Worm (Caenorhabditis elegans) whole organism, mixed stage, embryonic: ENCODE measurements around the gene C05D12.1.

Experiments
- M03D4.4 ChIP-seq: sonication (generic microtip); optimal IDR thresholded peaks from 2 replicates; lab custom pipeline; 2017; ENCODE audit warnings: mild to moderate bottlenecking, missing genetic modification characterization, missing compliant biosample characterization
- blmp-1 ChIP-seq: fragments of 150-350 bp; optimal IDR thresholded peaks from 2 replicates; lab custom pipeline; 2014; ENCODE audit warnings: missing biosample characterization, missing genetic modification characterization
- ceh-39 ChIP-seq: fragments of 150-350 bp; optimal IDR thresholded peaks from 2 replicates; lab custom pipeline; 2014; ENCODE audit warnings: missing biosample characterization, missing genetic modification characterization
- ceh-43 ChIP-seq: fragments of 200-800 bp; sonication (Bioruptor generic); optimal IDR thresholded peaks from 2 replicates; lab custom pipeline; 2018; ENCODE audit warnings: mild to moderate bottlenecking, missing genetic modification characterization, moderate library complexity, missing compliant biosample characterization
- ces-1 ChIP-seq: fragments of 150-350 bp; optimal IDR thresholded peaks from 2 replicates; lab custom pipeline; 2014; ENCODE audit warnings: missing biosample characterization, missing genetic modification reagents, missing genetic modification characterization
- cnd-1 ChIP-seq: fragments of 200-800 bp; sonication (Bioruptor generic); optimal IDR thresholded peaks from 2 replicates; lab custom pipeline; 2018; ENCODE audit warnings: mild to moderate bottlenecking, missing genetic modification characterization, missing compliant biosample characterization
- elt-1 ChIP-seq: sonication (generic microtip); optimal IDR thresholded peaks from 2 replicates; lab custom pipeline; 2017; ENCODE audit warnings: missing genetic modification characterization, mild to moderate bottlenecking, missing compliant biosample characterization, antibody characterized with exemption, moderate library complexity, borderline replicate concordance; ENCODE audit not compliant: insufficient read depth
- elt-3 ChIP-seq: fragments of 150-350 bp; optimal IDR thresholded peaks from 2 replicates; lab custom pipeline; 2014; ENCODE audit warnings: missing biosample characterization, missing genetic modification characterization
- flh-1 ChIP-seq: fragments of 200-800 bp; sonication (Bioruptor generic); optimal IDR thresholded peaks from 2 replicates; lab custom pipeline; 2018; ENCODE audit warnings: mild to moderate bottlenecking, missing genetic modification characterization, moderate library complexity, missing compliant biosample characterization
- ham-2 ChIP-seq: fragments of 200-800 bp; sonication (Bioruptor generic); optimal IDR thresholded peaks from 2 replicates; lab custom pipeline; 2018; ENCODE audit warnings: mild to moderate bottlenecking, missing genetic modification characterization, missing compliant biosample characterization
- hlh-1 ChIP-seq: fragments of 150-350 bp; optimal IDR thresholded peaks from 2 replicates; lab custom pipeline; 2014; ENCODE audit warnings: missing biosample characterization, missing genetic modification reagents, missing genetic modification characterization
- lin-13 ChIP-seq: fragments of 150-350 bp; optimal IDR thresholded peaks from 2 replicates; lab custom pipeline; 2014; ENCODE audit warnings: missing biosample characterization, missing genetic modification characterization
- lin-32 ChIP-seq: fragments of 200-800 bp; sonication (Bioruptor generic); optimal IDR thresholded peaks from 2 replicates; lab custom pipeline; 2018; ENCODE audit warnings: mild to moderate bottlenecking, missing genetic modification characterization, missing compliant biosample characterization
- lsy-2 ChIP-seq: fragments of 150-350 bp; optimal IDR thresholded peaks from 2 replicates; lab custom pipeline; 2014; ENCODE audit warnings: missing biosample characterization, missing genetic modification characterization
- mab-5 ChIP-seq: fragments of 150-350 bp; optimal IDR thresholded peaks from 2 replicates; lab custom pipeline; 2014; ENCODE audit warnings: missing biosample characterization, missing genetic modification characterization
- mls-2 ChIP-seq: sonication (generic microtip); optimal IDR thresholded peaks from 2 replicates; lab custom pipeline; 2016; ENCODE audit warnings: mild to moderate bottlenecking, missing genetic modification characterization, moderate library complexity, missing compliant biosample characterization
- nhr-12 ChIP-seq: fragments of 150-350 bp; optimal IDR thresholded peaks from 2 replicates; lab custom pipeline; 2014; ENCODE audit warnings: missing biosample characterization, missing genetic modification characterization
- nhr-2 ChIP-seq: fragments of 150-350 bp; optimal IDR thresholded peaks from 2 replicates; lab custom pipeline; 2014; ENCODE audit warnings: missing biosample characterization, missing genetic modification characterization
- nhr-237 ChIP-seq: fragments of 150-350 bp; optimal IDR thresholded peaks from 2 replicates; lab custom pipeline; 2014; ENCODE audit warnings: missing biosample characterization, missing genetic modification characterization
- nhr-28 ChIP-seq: fragments of 150-350 bp; optimal IDR thresholded peaks from 2 replicates; lab custom pipeline; 2014; ENCODE audit warnings: missing biosample characterization, missing genetic modification characterization
- nhr-76 ChIP-seq: sonication (generic microtip); optimal IDR thresholded peaks from 2 replicates; lab custom pipeline; 2017; ENCODE audit warnings: missing biosample characterization, missing genetic modification characterization
- pha-4 ChIP-seq: fragments of 150-350 bp; optimal IDR thresholded peaks from 2 replicates; lab custom pipeline; 2018; ENCODE audit warnings: missing biosample characterization, missing genetic modification reagents, missing genetic modification characterization
- sem-2 ChIP-seq: fragments of 200-800 bp; sonication (Bioruptor generic); optimal IDR thresholded peaks from 2 replicates; lab custom pipeline; 2018; ENCODE audit warnings: mild to moderate bottlenecking, missing genetic modification characterization, missing compliant biosample characterization
- snpc-4 ChIP-seq: fragments of 150-350 bp; optimal IDR thresholded peaks from 2 replicates; lab custom pipeline; 2014; ENCODE audit warnings: missing biosample characterization, missing genetic modification characterization
- sptf-1 ChIP-seq: sonication (generic microtip); optimal IDR thresholded peaks from 2 replicates; lab custom pipeline; 2017; ENCODE audit warnings: mild to moderate bottlenecking, missing genetic modification characterization, moderate library complexity, missing compliant biosample characterization
- tbx-8 ChIP-seq: fragments of 200-800 bp; sonication (Bioruptor generic); optimal IDR thresholded peaks from 2 replicates; lab custom pipeline; 2018; ENCODE audit warnings: mild to moderate bottlenecking, missing genetic modification characterization, moderate library complexity, missing compliant biosample characterization
- unc-120 ChIP-seq: sonication (generic microtip); optimal IDR thresholded peaks from 2 replicates; lab custom pipeline; 2017; ENCODE audit warnings: missing genetic modification characterization, missing compliant biosample characterization; ENCODE audit not compliant: poor library complexity, severe bottlenecking
- unc-62 ChIP-seq: fragments of 150-350 bp; optimal IDR thresholded peaks from 2 replicates; lab custom pipeline; 2014; ENCODE audit warnings: missing biosample characterization, missing genetic modification reagents, missing genetic modification characterization
- zip-8 ChIP-seq: fragments of 150-350 bp; optimal IDR thresholded peaks from 2 replicates; lab custom pipeline; 2014; ENCODE audit warnings: missing biosample characterization, missing genetic modification characterization
- ztf-11 ChIP-seq: fragments of 150-350 bp; optimal IDR thresholded peaks from 2 replicates; lab custom pipeline; 2014; ENCODE audit warnings: missing biosample characterization, missing genetic modification characterization

C05D12.1 gene

DNA sequence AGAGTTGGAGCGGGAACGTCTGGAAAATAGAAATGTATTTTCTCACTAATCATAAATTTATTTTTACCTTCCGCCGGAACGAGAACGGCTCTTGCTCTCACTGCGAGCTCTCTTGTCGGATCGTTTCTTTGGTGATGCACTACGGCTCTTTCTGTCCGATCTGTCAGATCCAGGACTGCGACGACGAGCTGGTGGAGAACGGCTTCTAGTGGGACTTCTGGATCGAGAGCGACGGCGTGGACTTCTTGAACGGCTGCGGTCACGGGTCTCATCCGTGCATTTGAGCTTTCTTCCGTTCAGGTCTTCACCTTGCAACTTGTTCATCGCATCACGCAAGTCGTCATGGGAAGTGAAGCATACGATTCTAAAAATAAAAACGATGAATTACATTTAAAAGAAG, 36.2 kb upstream of the C05D12.1 start:
- no peak for TF ChIP-seq cnd-1 (tag; lab: Kevin White, UChicago)
- no peak for TF ChIP-seq flh-1
- TF ChIP-seq ztf-11 (tag; lab: Kevin White, UChicago): no peak
- no peak for TF ChIP-seq ham-2 (GFP tag; lab: Kevin White, UChicago)
- TF ChIP-seq hlh-1 (tag; lab: Kevin White, UChicago): no peak
- no peak for TF ChIP-seq elt-1 (tag; lab: Kevin White, UChicago)
- TF ChIP-seq unc-62 (GFP tag; lab: Kevin White, UChicago): no peak
- no peak for TF ChIP-seq mls-2 (tag; lab: Kevin White, UChicago)
- no peak for TF ChIP-seq tbx-8 (GFP tag; lab: Kevin White, UChicago)
- no peak for TF ChIP-seq lin-13 (tag; lab: Kevin White, UChicago)
- no peak for TF ChIP-seq ceh-43 (GFP tag; lab: Kevin White, UChicago)
- no peak for TF ChIP-seq ceh-39 (tag; lab: Kevin White, UChicago)
- TF ChIP-seq, all 35 proteins: peak for 0

DNA sequence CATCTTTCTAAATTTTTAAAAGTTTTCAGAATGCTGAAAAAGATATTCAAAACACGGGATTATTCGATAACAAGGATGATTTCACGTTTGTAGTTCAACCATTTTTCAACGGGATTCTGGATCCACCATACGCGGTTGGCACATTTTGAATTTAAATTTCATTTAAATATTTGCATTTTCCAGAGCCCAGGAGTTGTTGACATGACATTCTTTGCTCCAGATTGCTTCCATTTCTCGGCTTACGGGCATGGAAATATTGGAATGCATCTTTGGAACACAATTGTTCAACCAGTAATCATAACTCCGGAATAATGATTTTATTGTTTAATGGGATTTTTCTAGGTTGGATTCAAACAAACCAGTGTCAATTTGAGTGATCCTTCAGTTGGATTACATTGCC, 35.3 kb upstream of the C05D12.1 start:
- TF ChIP-seq zip-8 (tag; lab: Kevin White, UChicago): no peak
- no peak for TF ChIP-seq tbx-8 (GFP tag; lab: Kevin White, UChicago)
- no peak for TF ChIP-seq snpc-4 (tag; lab: Kevin White, UChicago)
- TF ChIP-seq lin-13 (tag; lab: Kevin White, UChicago): no peak
- TF ChIP-seq elt-3: no peak
- no peak for TF ChIP-seq ces-1 (GFP tag; lab: Kevin White, UChicago)
- TF ChIP-seq pha-4 (tag; lab: Kevin White, UChicago): no peak
- no peak for TF ChIP-seq lin-32 (GFP tag; lab: Kevin White, UChicago)
- TF ChIP-seq elt-1 (tag; lab: Kevin White, UChicago): no peak
- TF ChIP-seq sptf-1 (tag; lab: Kevin White, UChicago): no peak
- no peak for TF ChIP-seq mls-2 (tag; lab: Kevin White, UChicago)
- TF ChIP-seq sem-2 (GFP tag; lab: Kevin White, UChicago): no peak
- no peak for TF ChIP-seq nhr-28 (tag; lab: Kevin White, UChicago)
- no peak for TF ChIP-seq hlh-1 (tag; lab: Kevin White, UChicago)
- TF ChIP-seq nhr-76 (tag; lab: Kevin White, UChicago): no peak
- no peak for TF ChIP-seq ztf-11 (tag; lab: Kevin White, UChicago)
- no peak for TF ChIP-seq nhr-2 (tag; lab: Kevin White, UChicago)
- no peak for TF ChIP-seq nhr-12 (tag; lab: Kevin White, UChicago)
- TF ChIP-seq, all 35 proteins: peak for 0

DNA sequence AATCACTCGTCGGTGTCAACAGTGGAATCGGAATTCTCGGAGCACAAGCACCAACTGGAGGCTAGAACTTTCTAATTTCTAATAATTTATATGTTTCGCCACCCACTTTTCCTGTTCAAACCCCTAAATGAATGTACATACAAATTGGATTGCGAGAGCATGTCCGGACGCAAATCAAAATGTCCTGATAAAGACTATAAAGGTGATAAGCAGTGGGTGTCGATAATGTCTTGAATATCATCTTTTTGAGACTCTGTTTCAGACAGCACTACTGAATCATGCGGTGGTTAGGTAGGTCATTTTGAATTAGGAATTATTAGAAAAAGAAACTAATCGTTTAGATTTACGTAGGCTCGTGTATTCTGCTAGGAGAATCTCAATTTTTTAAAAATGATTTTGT, 33.2 kb upstream of the C05D12.1 start, which contains the start of gene W02B12.1:
Gene W02B12.1 (plus strand): TSS at position 269 of the 400 bp plus-strand sequence.
- TF ChIP-seq nhr-2 (tag; lab: Kevin White, UChicago) (no peak), unc-120 (tag; lab: Kevin White, UChicago) (no peak), blmp-1 (no peak), ceh-43 (GFP tag; lab: Kevin White, UChicago) (no peak), sptf-1 (tag; lab: Kevin White, UChicago) (no peak), ztf-11 (tag; lab: Kevin White, UChicago) (no peak), nhr-76 (tag; lab: Kevin White, UChicago) (no peak), nhr-28 (tag; lab: Kevin White, UChicago) (no peak), lsy-2 (tag; lab: Kevin White, UChicago) (no peak), nhr-12 (tag; lab: Kevin White, UChicago) (no peak)

DNA sequence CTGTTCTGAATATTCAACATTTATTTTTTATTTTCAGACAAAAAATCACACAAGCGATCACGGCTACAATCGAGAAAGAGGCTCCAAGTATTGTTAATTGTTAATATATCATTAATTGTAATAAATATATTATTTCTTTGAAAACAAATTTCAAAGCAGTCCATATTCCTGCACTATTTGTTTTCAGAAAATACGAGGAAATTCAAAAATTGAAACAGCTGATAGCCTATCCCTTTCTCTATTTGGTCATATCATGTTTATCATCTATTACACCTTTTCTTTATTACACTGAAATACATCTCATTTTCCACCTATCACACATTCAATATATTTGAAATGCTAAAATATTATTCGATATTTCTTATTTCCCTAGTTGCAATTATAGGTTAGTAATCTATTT, 29.4 kb upstream of the C05D12.1 start, which contains the start of gene W02B12.13:
Gene W02B12.13 (plus strand): TSS at position 301 of the 400 bp plus-strand sequence.
- TF ChIP-seq sptf-1 (tag; lab: Kevin White, UChicago) (no peak), elt-3 (no peak), hlh-1 (tag; lab: Kevin White, UChicago) (no peak), ceh-43 (GFP tag; lab: Kevin White, UChicago) (no peak)

DNA sequence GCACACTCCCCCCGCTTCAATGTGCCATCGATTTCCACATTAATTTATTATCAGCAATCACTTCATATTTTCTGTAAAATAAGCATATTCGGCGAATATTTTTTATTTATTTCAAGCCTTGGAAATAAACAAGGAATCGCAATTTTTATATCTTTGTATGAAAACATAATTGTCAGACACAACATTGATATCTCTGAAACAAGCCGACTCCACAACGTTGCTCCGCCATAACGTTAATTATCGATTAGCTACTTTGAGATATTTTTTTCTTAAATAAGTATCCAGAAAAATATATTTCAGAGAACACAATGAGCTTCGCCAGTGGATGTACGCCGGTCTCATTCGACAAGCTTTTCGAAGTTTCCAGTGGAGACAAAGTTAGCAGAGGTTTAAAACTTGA, 28.3 kb upstream of the C05D12.1 start, which contains the start of gene adbp-1:
Gene adbp-1 (plus strand): TSS at position 301 of the 400 bp plus-strand sequence.
- TF ChIP-seq sem-2 (GFP tag; lab: Kevin White, UChicago) (no peak), M03D4.4 (tag; lab: Kevin White, UChicago) (no peak), nhr-237 (tag; lab: Kevin White, UChicago) (no peak), elt-3 (no peak), lin-32 (GFP tag; lab: Kevin White, UChicago) (no peak), unc-120 (tag; lab: Kevin White, UChicago) (no peak), ham-2 (GFP tag; lab: Kevin White, UChicago) (no peak), nhr-2 (tag; lab: Kevin White, UChicago) (no peak), zip-8 (tag; lab: Kevin White, UChicago) (no peak), unc-62 (GFP tag; lab: Kevin White, UChicago) (no peak), cnd-1 (tag; lab: Kevin White, UChicago) (no peak), ces-1 (GFP tag; lab: Kevin White, UChicago) (no peak), sptf-1 (tag; lab: Kevin White, UChicago) (no peak), ceh-43 (GFP tag; lab: Kevin White, UChicago) (no peak), mab-5 (tag; lab: Kevin White, UChicago) (no peak), nhr-12 (tag; lab: Kevin White, UChicago) (no peak), mls-2 (tag; lab: Kevin White, UChicago) (no peak), lsy-2 (tag; lab: Kevin White, UChicago) (no peak), nhr-28 (tag; lab: Kevin White, UChicago) (no peak), tbx-8 (GFP tag; lab: Kevin White, UChicago) (no peak)
